Worm (Caenorhabditis elegans): ENCODE results near the gene T01D1.8.

ce11 chrII:194458-194857 is 7.9 kb downstream of the T01D1.8 start, which contains the start of gene abu-11:
- TF ChIP-seq unc-130 (GFP tag; optimal IDR thresholded peaks at IDR 0.05) (no peak), lin-1 (GFP tag; IDR thresholded peaks at IDR 0.05) (no peak), spr-1 (tag; optimal IDR thresholded peaks at IDR 0.05) (no peak), ama-1 (optimal IDR thresholded peaks at IDR 0.05) (no peak), unc-62 (GFP tag; optimal IDR thresholded peaks at IDR 0.05 in 1 of 2) (no peak), unc-62 (tag; optimal IDR thresholded peaks at IDR 0.05) (no peak), pha-4 (GFP tag; IDR thresholded peaks at IDR 0.05) (no peak), pha-4 (tag; optimal IDR thresholded peaks at IDR 0.05) (no peak), snpc-4 (tag; optimal IDR thresholded peaks at IDR 0.05) (no peak), Y75B8A.6 (GFP tag; IDR thresholded peaks at IDR 0.05) (no peak), nhr-11 (tag; optimal IDR thresholded peaks at IDR 0.05) (no peak), vab-7 (GFP tag; IDR thresholded peaks at IDR 0.05) (no peak), daf-19 (GFP tag; conservative IDR thresholded peaks at IDR 0.05) (no peak), lin-39 (tag; optimal IDR thresholded peaks at IDR 0.05) (no peak)

All from whole organism, L4 larva.